Fruit fly (Drosophila melanogaster) whole organism, embryonic: ENCODE results near the gene Pino.
A peak's percentile ranks its signal among the peaks of the same experiment; 100 is the strongest.

ENCODE experiments used
- Asciz ChIP-seq: fragments of 200-800 bp; sonication (Bioruptor generic); optimal IDR thresholded peaks from 2 replicates; lab custom pipeline; 2017; ENCODE audit warnings: missing biosample characterization, mild to moderate bottlenecking, missing genetic modification characterization, missing genetic modification reagents
- BEAF-32 ChIP-seq: fragments of 200-800 bp; sonication (Bioruptor generic); optimal IDR thresholded peaks from 3 replicates; lab custom pipeline; 2017; ENCODE audit warnings: missing biosample characterization, missing genetic modification characterization, mild to moderate bottlenecking, moderate library complexity, missing genetic modification reagents
- Bgb ChIP-seq: fragments of 200-800 bp; sonication (Bioruptor generic); IDR thresholded peaks from 2 replicates; pipeline ENCODE4 v1.3.6; 2022; ENCODE audit warnings: missing biosample characterization, missing genetic modification characterization; ENCODE audit not compliant: partially characterized antibody
- CG10543 ChIP-seq: fragments of 200-800 bp; sonication (Bioruptor generic); optimal IDR thresholded peaks from 3 replicates; lab custom pipeline; 2017; ENCODE audit warnings: missing biosample characterization, mild to moderate bottlenecking, missing genetic modification characterization, moderate library complexity
- CG12071 ChIP-seq: fragments of 200-800 bp; sonication (Bioruptor generic); optimal IDR thresholded peaks from 3 replicates; lab custom pipeline; 2018; ENCODE audit warnings: missing biosample characterization, mild to moderate bottlenecking, missing genetic modification characterization
- CG12299 ChIP-seq: fragments of 200-800 bp; sonication (Bioruptor generic); optimal IDR thresholded peaks from 2 replicates; lab custom pipeline; 2018; ENCODE audit warnings: missing biosample characterization, mild to moderate bottlenecking, missing genetic modification characterization
- CG12659 ChIP-seq: fragments of 200-800 bp; sonication (Bioruptor generic); optimal IDR thresholded peaks from 3 replicates; lab custom pipeline; 2017; ENCODE audit warnings: mild to moderate bottlenecking, missing biosample characterization, missing genetic modification reagents, missing genetic modification characterization
- CG12769 ChIP-seq: fragments of 200-800 bp; sonication (Bioruptor generic); optimal IDR thresholded peaks from 2 replicates; lab custom pipeline; 2019; ENCODE audit warnings: missing biosample characterization, mild to moderate bottlenecking, missing genetic modification characterization, moderate library complexity
- CG12942 ChIP-seq: fragments of 200-800 bp; sonication (Bioruptor generic); optimal IDR thresholded peaks from 3 replicates; lab custom pipeline; 2016; ENCODE audit warnings: missing biosample characterization, missing genetic modification characterization
- CG13424 ChIP-seq: fragments of 200-800 bp; sonication (Bioruptor generic); optimal IDR thresholded peaks from 2 replicates; lab custom pipeline; 2019; ENCODE audit warnings: missing biosample characterization, mild to moderate bottlenecking, missing genetic modification characterization, moderate library complexity
- CG14710 ChIP-seq: fragments of 200-800 bp; sonication (Bioruptor generic); optimal IDR thresholded peaks from 3 replicates; lab custom pipeline; 2019; ENCODE audit warnings: missing biosample characterization, mild to moderate bottlenecking, missing genetic modification characterization, moderate library complexity
- CG15514 ChIP-seq: fragments of 200-800 bp; sonication (Bioruptor generic); optimal IDR thresholded peaks from 3 replicates; lab custom pipeline; 2017; ENCODE audit warnings: missing biosample characterization, missing genetic modification characterization, mild to moderate bottlenecking, moderate library complexity, missing genetic modification reagents
- CG15696 ChIP-seq: fragments of 200-800 bp; sonication (Bioruptor generic); optimal IDR thresholded peaks from 2 replicates; lab custom pipeline; 2019; ENCODE audit warnings: missing biosample characterization, mild to moderate bottlenecking, missing genetic modification characterization, moderate library complexity
- CG16813 ChIP-seq: fragments of 200-800 bp; sonication (Bioruptor generic); IDR thresholded peaks from 3 replicates; pipeline ENCODE4 v1.3.6; 2022; ENCODE audit warnings: missing biosample characterization, missing genetic modification characterization; ENCODE audit not compliant: partially characterized antibody
- CG18764 ChIP-seq: fragments of 200-800 bp; sonication (Bioruptor generic); optimal IDR thresholded peaks from 3 replicates; lab custom pipeline; 2016; ENCODE audit warnings: missing biosample characterization, missing genetic modification characterization
- CG2116 ChIP-seq: fragments of 200-800 bp; sonication (Bioruptor generic); optimal IDR thresholded peaks from 3 replicates; lab custom pipeline; 2018; ENCODE audit warnings: missing biosample characterization, mild to moderate bottlenecking, missing genetic modification characterization
- CG2199 ChIP-seq: fragments of 200-800 bp; sonication (Bioruptor generic); IDR thresholded peaks from 3 replicates; pipeline ENCODE4 v1.3.6; 2022; ENCODE audit warnings: missing biosample characterization, missing genetic modification characterization
- CG3065 ChIP-seq: fragments of 200-800 bp; sonication (Bioruptor generic); optimal IDR thresholded peaks from 2 replicates; lab custom pipeline; 2016; ENCODE audit warnings: missing biosample characterization, missing genetic modification characterization
- CG31224 ChIP-seq: fragments of 200-800 bp; sonication (Bioruptor generic); IDR thresholded peaks from 2 replicates; pipeline ENCODE4 v1.3.6; 2022; ENCODE audit warnings: missing biosample characterization, missing genetic modification characterization
- CG31388 ChIP-seq: fragments of 200-800 bp; sonication (Bioruptor generic); optimal IDR thresholded peaks from 2 replicates; lab custom pipeline; 2016; ENCODE audit warnings: missing biosample characterization, missing genetic modification characterization
- CG6791 ChIP-seq: fragments of 200-800 bp; sonication (Bioruptor generic); IDR thresholded peaks from 3 replicates; pipeline ENCODE4 v1.3.6; 2022; ENCODE audit warnings: missing biosample characterization, missing genetic modification characterization; ENCODE audit not compliant: partially characterized antibody
- CG7745 ChIP-seq: fragments of 200-800 bp; sonication (Bioruptor generic); optimal IDR thresholded peaks from 2 replicates; lab custom pipeline; 2018; ENCODE audit warnings: missing biosample characterization, mild to moderate bottlenecking, missing genetic modification characterization, moderate library complexity
- CG7928 ChIP-seq: fragments of 200-800 bp; sonication (Bioruptor generic); optimal IDR thresholded peaks from 2 replicates; lab custom pipeline; 2017; ENCODE audit warnings: missing biosample characterization, mild to moderate bottlenecking, missing genetic modification characterization
- CG8290 ChIP-seq, 3 experiments: fragments of 200-800 bp; sonication (Bioruptor generic); optimal IDR thresholded peaks; 2 replicates each; lab custom pipeline; 2016 to 2019; ENCODE audit warnings: missing biosample characterization in 3 of 3, missing genetic modification characterization in 3 of 3, mild to moderate bottlenecking in 2 of 3, moderate library complexity in 1 of 3
- Camta ChIP-seq: fragments of 200-800 bp; sonication (Bioruptor generic); optimal IDR thresholded peaks from 2 replicates; lab custom pipeline; 2016; ENCODE audit warnings: missing biosample characterization, missing genetic modification characterization
- Deaf1 ChIP-seq: fragments of 200-800 bp; optimal IDR thresholded peaks from 3 replicates; lab custom pipeline; 2019; ENCODE audit warnings: missing biosample characterization, mild to moderate bottlenecking, missing genetic modification characterization, moderate library complexity
- Dip3 ChIP-seq: fragments of 200-800 bp; sonication (Bioruptor generic); optimal IDR thresholded peaks from 3 replicates; lab custom pipeline; 2016; ENCODE audit warnings: missing biosample characterization, missing genetic modification characterization
- Dll ChIP-seq: fragments of 200-800 bp; sonication (Bioruptor generic); IDR thresholded peaks from 4 replicates; pipeline ENCODE4 v1.3.6; 2022; ENCODE audit warnings: missing biosample characterization, missing genetic modification characterization; ENCODE audit not compliant: partially characterized antibody
- Hmx ChIP-seq: fragments of 200-800 bp; sonication (Bioruptor generic); optimal IDR thresholded peaks from 2 replicates; lab custom pipeline; 2016; ENCODE audit warnings: missing biosample characterization, missing genetic modification characterization
- MTF-1 ChIP-seq: fragments of 200-800 bp; sonication (Bioruptor generic); optimal IDR thresholded peaks from 2 replicates; lab custom pipeline; 2018; ENCODE audit warnings: missing biosample characterization, mild to moderate bottlenecking, missing genetic modification characterization, borderline replicate concordance
- Opbp ChIP-seq: fragments of 200-800 bp; sonication (Bioruptor generic); IDR thresholded peaks from 3 replicates; pipeline ENCODE4 v1.3.6; 2022; ENCODE audit warnings: missing biosample characterization, missing genetic modification characterization; ENCODE audit not compliant: partially characterized antibody
- Rfx ChIP-seq: fragments of 200-800 bp; sonication (Bioruptor generic); IDR thresholded peaks from 2 replicates; pipeline ENCODE4 v1.3.6; 2022; ENCODE audit warnings: missing biosample characterization, missing genetic modification characterization
- Scr ChIP-seq: fragments of 200-800 bp; sonication (Bioruptor generic); IDR thresholded peaks from 2 replicates; pipeline ENCODE4 v1.3.6; 2022; ENCODE audit warnings: missing biosample characterization, missing genetic modification characterization; ENCODE audit not compliant: partially characterized antibody
- Six4 ChIP-seq: fragments of 200-800 bp; sonication (Bioruptor generic); optimal IDR thresholded peaks from 2 replicates; lab custom pipeline; 2016; ENCODE audit warnings: missing biosample characterization, missing genetic modification characterization
- Trl ChIP-seq, 3 experiments: fragments of >200 bp in 2 of 3; fragments of 200-800 bp in 1 of 3; sonication (Bioruptor generic) in 1 of 3; optimal IDR thresholded peaks; 2 replicates in 1 of 3; 3 replicates in 2 of 3; lab custom pipeline; 2016 to 2017; ENCODE audit warnings: missing biosample characterization in 1 of 3, missing genetic modification characterization in 1 of 3
- Vsx1 ChIP-seq: fragments of 200-800 bp; sonication (Bioruptor generic); optimal IDR thresholded peaks from 2 replicates; lab custom pipeline; 2017; ENCODE audit warnings: missing biosample characterization, mild to moderate bottlenecking, missing genetic modification characterization, missing genetic modification reagents
- caup ChIP-seq: fragments of 200-800 bp; sonication (Bioruptor generic); optimal IDR thresholded peaks from 3 replicates; lab custom pipeline; 2017; ENCODE audit warnings: missing biosample characterization, mild to moderate bottlenecking, missing genetic modification characterization, moderate library complexity; ENCODE audit not compliant: severe bottlenecking
- ci ChIP-seq: fragments of 200-800 bp; sonication (Bioruptor generic); IDR thresholded peaks from 3 replicates; pipeline ENCODE4 v1.3.6; 2022; ENCODE audit warnings: missing biosample characterization, missing genetic modification characterization
- danr ChIP-seq: fragments of 200-800 bp; sonication (Bioruptor generic); IDR thresholded peaks from 2 replicates; pipeline ENCODE4 v1.3.6; 2022; ENCODE audit warnings: missing biosample characterization, missing genetic modification characterization
- emc ChIP-seq: fragments of 200-800 bp; sonication (Bioruptor generic); optimal IDR thresholded peaks from 2 replicates; lab custom pipeline; 2016; ENCODE audit warnings: missing biosample characterization, missing genetic modification characterization
- ewg ChIP-seq: fragments of 200-800 bp; sonication (Bioruptor generic); optimal IDR thresholded peaks from 3 replicates; lab custom pipeline; 2017; ENCODE audit warnings: mild to moderate bottlenecking, missing biosample characterization, missing genetic modification reagents, missing genetic modification characterization
- exex ChIP-seq: fragments of 200-800 bp; sonication (Bioruptor generic); optimal IDR thresholded peaks from 4 replicates; lab custom pipeline; 2018; ENCODE audit warnings: missing biosample characterization, mild to moderate bottlenecking, missing genetic modification characterization, moderate library complexity
- h ChIP-seq: fragments of >200 bp; optimal IDR thresholded peaks from 2 replicates; lab custom pipeline; 2017
- luna ChIP-seq: fragments of 200-800 bp; sonication (Bioruptor generic); optimal IDR thresholded peaks from 2 replicates; lab custom pipeline; 2016; ENCODE audit warnings: missing biosample characterization, missing genetic modification characterization
- nerfin-2 ChIP-seq: fragments of 200-800 bp; sonication (Bioruptor generic); IDR thresholded peaks from 2 replicates; pipeline ENCODE4 v1.3.6; 2022; ENCODE audit warnings: missing biosample characterization, missing genetic modification characterization; ENCODE audit not compliant: partially characterized antibody
- phol ChIP-seq: fragments of 200-800 bp; sonication (Bioruptor generic); optimal IDR thresholded peaks from 3 replicates; lab custom pipeline; 2018; ENCODE audit warnings: missing biosample characterization, mild to moderate bottlenecking, missing genetic modification characterization, moderate library complexity
- twi ChIP-seq: fragments of 200-800 bp; optimal IDR thresholded peaks from 2 replicates; lab custom pipeline; 2019; ENCODE audit warnings: missing biosample characterization, mild to moderate bottlenecking, missing genetic modification characterization, moderate library complexity
- wor ChIP-seq: fragments of 200-800 bp; sonication (Bioruptor generic); IDR thresholded peaks from 2 replicates; pipeline ENCODE4 v1.3.6; 2022; ENCODE audit warnings: missing biosample characterization, missing genetic modification characterization
- zf30C ChIP-seq: fragments of 200-800 bp; sonication (Bioruptor generic); optimal IDR thresholded peaks from 3 replicates; lab custom pipeline; 2018; ENCODE audit warnings: missing biosample characterization, mild to moderate bottlenecking, missing genetic modification characterization

The Pino gene

dm6 chr2L:1177522-1177921 is 48.8 kb upstream of the Pino start, which contains the start of gene CG4896 (continued):
- no peak for TF ChIP-seq CG31224 (GFP tag; lab: Robert Waterston, UW)
- peak; percentile 49; the same call in 1 of the 3 replicates for TF ChIP-seq ci (GFP tag; lab: Robert Waterston, UW)
- peak; percentile 80 for TF ChIP-seq Bgb (GFP tag; lab: Robert Waterston, UW)
- peak; percentile 90 for TF ChIP-seq CG7928 (GFP tag; lab: Kevin White, UChicago)
- TF ChIP-seq Trl (optimal IDR thresholded peaks at IDR 0.05; lab: Kevin White, UChicago), result no peak
- peak; percentile 17 for TF ChIP-seq Trl (GFP tag; optimal IDR thresholded peaks at IDR 0.05; lab: Kevin White, UChicago)
- TF ChIP-seq emc (GFP tag; lab: Kevin White, UChicago), result no peak
- no peak for TF ChIP-seq zf30C (GFP tag; lab: Kevin White, UChicago)
- TF ChIP-seq CG16813 (GFP tag; lab: Robert Waterston, UW), result peak; percentile 55; the same call in 2 of the 3 replicates
- TF ChIP-seq CG12659 (GFP tag; lab: Kevin White, UChicago), result peak; percentile 41
- no peak for TF ChIP-seq CG10543
- TF ChIP-seq h (lab: Kevin White, UChicago), result no peak
- no peak for TF ChIP-seq twi (tag; lab: Kevin White, UChicago)
- TF ChIP-seq Hmx (GFP tag; lab: Kevin White, UChicago), result no peak
- no peak for TF ChIP-seq CG12071
- peak; percentile 66 for TF ChIP-seq BEAF-32 (GFP tag; lab: Kevin White, UChicago)
- peak; percentile 83 for TF ChIP-seq Opbp (GFP tag; lab: Robert Waterston, UW)
- TF ChIP-seq CG31388 (GFP tag; lab: Kevin White, UChicago), result no peak
- no peak for TF ChIP-seq Six4 (GFP tag; lab: Kevin White, UChicago)
- TF ChIP-seq CG13424 (tag; lab: Kevin White, UChicago), result no peak
- TF ChIP-seq nerfin-2 (GFP tag; lab: Robert Waterston, UW), result peak; percentile 62
- TF ChIP-seq Asciz (GFP tag; lab: Kevin White, UChicago), result no peak
- TF ChIP-seq danr (GFP tag; lab: Robert Waterston, UW), result no peak
- TF ChIP-seq Camta, result no peak
- TF ChIP-seq wor (GFP tag; lab: Robert Waterston, UW), result no peak
- TF ChIP-seq Scr (GFP tag; lab: Robert Waterston, UW), result peak; percentile 64
- TF ChIP-seq CG6791 (GFP tag; lab: Robert Waterston, UW), result peak; percentile 69
- TF ChIP-seq CG18764 (GFP tag; lab: Kevin White, UChicago), result no peak
- TF ChIP-seq CG3065, result no peak
- TF ChIP-seq MTF-1 (GFP tag; lab: Kevin White, UChicago), result no peak
- no peak for TF ChIP-seq Vsx1 (GFP tag; lab: Kevin White, UChicago)
- TF ChIP-seq Dll (GFP tag; lab: Robert Waterston, UW), result peak; percentile 61; the same call in 3 of the 4 replicates
- no peak for TF ChIP-seq CG7745 (tag; lab: Kevin White, UChicago)
- TF ChIP-seq Deaf1, result peak; percentile 75
- peak; percentile 57 for TF ChIP-seq CG2116 (GFP tag; lab: Kevin White, UChicago)
- TF ChIP-seq phol (tag; lab: Kevin White, UChicago), result peak; percentile 17
- no peak for TF ChIP-seq CG12299 (tag; lab: Kevin White, UChicago)
- TF ChIP-seq ewg (GFP tag; lab: Kevin White, UChicago), result no peak
- TF ChIP-seq CG12942 (GFP tag; lab: Kevin White, UChicago), result no peak
- no peak for TF ChIP-seq Dip3 (GFP tag; lab: Kevin White, UChicago)
- TF ChIP-seq CG15514 (GFP tag; lab: Kevin White, UChicago), result peak; percentile 61
- no peak for TF ChIP-seq CG2199 (GFP tag; lab: Robert Waterston, UW)
- TF ChIP-seq CG15696, result no peak
- no peak for TF ChIP-seq exex (tag; lab: Kevin White, UChicago)
- TF ChIP-seq caup, result no peak
- TF ChIP-seq CG14710 (tag; lab: Kevin White, UChicago), result peak; percentile 25
- no peak for TF ChIP-seq CG12769 (tag; lab: Kevin White, UChicago)
- TF ChIP-seq Rfx (GFP tag; lab: Robert Waterston, UW), result peak; percentile 63
- peak; percentile 6 for TF ChIP-seq luna (GFP tag; lab: Kevin White, UChicago)
- TF ChIP-seq CG8290 (GFP tag; optimal IDR thresholded peaks at IDR 0.05; lab: Kevin White, UChicago), result peak; percentile 60
- TF ChIP-seq CG8290 (tag; optimal IDR thresholded peaks at IDR 0.05; lab: Kevin White, UChicago), result peak in 1 of 2 experiments; percentile 89
